Worm (Caenorhabditis elegans): ENCODE results near the gene ZC250.2.
A peak's percentile ranks its signal among the peaks of the same experiment; 100 is the strongest.
"Not testable (repeated sequence)": the region's sequence is repeated elsewhere in the genome, so short reads cannot be mapped to it uniquely, and the experiment has no call there.

The ZC250.2 gene

DNA sequence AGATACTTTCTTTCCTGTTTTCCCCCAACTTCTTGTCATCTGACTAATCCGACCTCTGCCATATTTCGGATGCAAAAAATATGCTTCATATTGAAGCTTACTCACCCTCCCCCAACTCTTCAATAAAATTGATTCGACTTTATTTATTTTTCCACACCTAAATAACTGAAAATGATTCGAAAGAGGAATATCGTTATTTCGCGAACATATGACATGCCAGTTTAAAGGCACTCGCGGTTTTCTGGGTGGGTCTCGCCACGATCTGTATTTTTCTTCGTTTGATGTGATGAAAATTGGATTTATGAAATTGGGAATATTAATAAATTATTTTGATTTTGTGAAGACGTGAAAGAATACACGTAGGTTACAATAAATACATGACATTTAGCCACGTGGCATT lies 20.5 kb upstream of the ZC250.2 start, which contains the start of gene F44E7.3 (continued):
- TF ChIP-seq hlh-11 (tag; optimal IDR thresholded peaks at IDR 0.05) (peak; percentile 2), hlh-30 (tag; optimal IDR thresholded peaks at IDR 0.05; ENCODE audit: insufficient read depth) (no peak), pqm-1 (tag; optimal IDR thresholded peaks at IDR 0.05) (no peak), zip-2 (tag; optimal IDR thresholded peaks at IDR 0.05) (no peak), daf-8 (GFP tag; IDR thresholded peaks at IDR 0.05) (no peak), arid-1 (GFP tag; conservative IDR thresholded peaks at IDR 0.05) (no peak), zfp-2 (tag; optimal IDR thresholded peaks at IDR 0.05) (no peak), mxl-3 (GFP tag; optimal IDR thresholded peaks at IDR 0.05) (no peak), nhr-76 (tag; optimal IDR thresholded peaks at IDR 0.05) (no peak), zip-11 (GFP tag; IDR thresholded peaks at IDR 0.05) (no peak), lir-3 (tag; optimal IDR thresholded peaks at IDR 0.05) (no peak), Y5F2A.4 (GFP tag; optimal IDR thresholded peaks at IDR 0.05) (no peak), snpc-1.2 (GFP tag; IDR thresholded peaks at IDR 0.05) (no peak)

DNA sequence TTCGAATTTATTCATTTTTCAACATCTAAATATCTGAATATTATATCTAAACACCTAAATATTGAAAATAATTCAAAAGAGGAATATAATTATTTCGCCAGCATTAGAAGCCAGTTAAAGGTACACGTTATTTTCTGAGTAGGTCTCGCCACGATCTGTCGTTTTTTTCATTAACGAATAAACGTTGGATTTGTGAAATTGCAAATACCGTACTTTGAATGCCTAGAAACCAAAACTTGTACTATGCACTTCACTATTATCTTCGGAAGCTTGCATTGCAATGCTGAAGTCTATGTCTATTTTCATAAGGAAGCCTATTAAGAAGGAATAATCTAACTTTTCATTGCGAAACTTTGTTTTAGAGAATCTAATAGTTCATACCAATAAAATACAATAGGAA lies 19.6 kb upstream of the ZC250.2 start:
- TF ChIP-seq lin-13 (GFP tag; optimal IDR thresholded peaks at IDR 0.05) (no peak), daf-8 (GFP tag; IDR thresholded peaks at IDR 0.05) (no peak), rbr-2 (tag; optimal IDR thresholded peaks at IDR 0.05) (no peak), F26F4.8 (GFP tag; conservative IDR thresholded peaks at IDR 0.05) (no peak), duxl-1 (tag; optimal IDR thresholded peaks at IDR 0.05; ENCODE audit: poor library complexity) (no peak), pqm-1 (tag; optimal IDR thresholded peaks at IDR 0.05) (no peak), spr-3 (GFP tag; optimal IDR thresholded peaks at IDR 0.05) (no peak), vab-7 (GFP tag; IDR thresholded peaks at IDR 0.05) (no peak), hlh-30 (tag; optimal IDR thresholded peaks at IDR 0.05; ENCODE audit: insufficient read depth) (no peak), tra-1 (GFP tag; IDR thresholded peaks at IDR 0.05) (no peak), ZK337.2 (GFP tag; IDR thresholded peaks at IDR 0.05) (no peak), ZK546.5 (tag; optimal IDR thresholded peaks at IDR 0.05) (no peak), lim-7 (GFP tag; IDR thresholded peaks at IDR 0.05) (no peak), ceh-28 (tag; optimal IDR thresholded peaks at IDR 0.05) (no peak), T26A8.4 (GFP tag; IDR thresholded peaks at IDR 0.05) (no peak), ceh-82 (tag; optimal IDR thresholded peaks at IDR 0.05) (no peak), dmd-9 (GFP tag; IDR thresholded peaks at IDR 0.05) (no peak), unc-39 (tag; optimal IDR thresholded peaks at IDR 0.05) (no peak)

DNA sequence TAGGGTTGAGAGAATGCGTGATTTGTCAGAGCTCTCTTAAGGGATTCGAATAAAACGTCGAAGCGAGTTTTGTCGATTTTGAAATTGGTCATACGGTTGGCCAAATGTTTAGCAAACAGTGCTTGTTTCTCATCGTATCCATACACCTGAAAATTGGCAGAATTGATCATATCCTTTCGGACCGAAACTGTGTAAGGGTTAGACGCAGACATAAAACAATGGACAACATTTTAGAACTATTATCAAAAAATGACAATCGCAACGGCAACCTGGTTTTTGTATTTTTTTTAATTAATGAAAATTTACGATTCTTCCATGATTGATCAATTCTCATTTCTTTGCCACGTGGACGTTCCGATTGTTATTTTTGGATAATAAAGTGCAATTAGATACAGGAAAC lies 18.0 kb upstream of the ZC250.2 start:
- TF ChIP-seq saeg-2 (GFP tag; IDR thresholded peaks at IDR 0.05), result no peak
- no peak for TF ChIP-seq spr-1 (tag; optimal IDR thresholded peaks at IDR 0.05)
- no peak for TF ChIP-seq aha-1 (tag)
- no peak for TF ChIP-seq nhr-102 (tag; optimal IDR thresholded peaks at IDR 0.05)
- TF ChIP-seq ztf-7 (tag; optimal IDR thresholded peaks at IDR 0.05), result no peak
- TF ChIP-seq tra-1 (GFP tag; IDR thresholded peaks at IDR 0.05), result no peak
- no peak for TF ChIP-seq nhr-11 (tag; optimal IDR thresholded peaks at IDR 0.05)
- no peak for TF ChIP-seq arid-1 (GFP tag; conservative IDR thresholded peaks at IDR 0.05)
- no peak for TF ChIP-seq nhr-28 (tag; optimal IDR thresholded peaks at IDR 0.05)
- TF ChIP-seq snpc-1.2 (GFP tag; IDR thresholded peaks at IDR 0.05), result no peak
- TF ChIP-seq mes-2 (tag; optimal IDR thresholded peaks at IDR 0.05; ENCODE audit: poor library complexity, severe bottlenecking), result no peak

DNA sequence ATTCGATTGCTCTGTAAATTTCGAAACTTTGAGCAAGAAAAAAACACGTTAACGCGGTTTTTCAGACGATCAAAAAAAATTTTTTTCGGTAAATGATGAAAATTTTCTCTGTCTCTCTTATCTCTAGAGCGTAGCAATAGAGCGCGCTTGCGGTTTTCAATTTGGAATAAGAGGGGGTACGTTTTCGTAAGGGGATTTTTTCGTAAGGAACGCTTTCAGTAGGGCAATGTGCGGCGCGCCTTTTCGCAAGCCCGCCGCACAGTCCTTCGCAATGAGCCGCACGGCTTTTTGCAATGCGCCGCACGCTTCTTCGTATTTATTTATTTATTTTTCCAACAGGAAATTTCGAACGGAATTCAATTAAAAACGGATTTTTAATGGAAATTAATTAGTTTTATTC lies 15.2 kb upstream of the ZC250.2 start, which contains the start of gene F44E7.4:
TSS of gene F44E7.4 (minus strand) at position 13 of the 400 bp plus-strand sequence.
- peak; percentile 96 for TF ChIP-seq vab-7 (GFP tag; IDR thresholded peaks at IDR 0.05)
- TF ChIP-seq mep-1 (tag; optimal IDR thresholded peaks at IDR 0.05), result peak; percentile 62
- 0 out of 2 replicates have a peak, but pooled peaks have one; percentile 36 for TF ChIP-seq F44E2.7 (GFP tag; IDR thresholded peaks at IDR 0.05)
- peak; percentile 80; the same call in 1 of the 2 replicates for TF ChIP-seq Y105C5A.15 (GFP tag; IDR thresholded peaks at IDR 0.05)
- peak; percentile 25 for TF ChIP-seq nhr-6 (tag; optimal IDR thresholded peaks at IDR 0.05)
- peak; percentile 92 for TF ChIP-seq ceh-44 (GFP tag; IDR thresholded peaks at IDR 0.05)
- peak; percentile 85 for TF ChIP-seq ctbp-1 (GFP tag; IDR thresholded peaks at IDR 0.05)
- peak; percentile 95 for TF ChIP-seq T26A8.4 (GFP tag; IDR thresholded peaks at IDR 0.05)
- TF ChIP-seq mxl-2 (GFP tag; conservative IDR thresholded peaks at IDR 0.05), result peak; percentile 74
- TF ChIP-seq daf-16 (GFP tag; optimal IDR thresholded peaks at IDR 0.05), result not testable (repeated sequence)
- peak; percentile 6 for TF ChIP-seq daf-16 (tag; optimal IDR thresholded peaks at IDR 0.05)
- peak; percentile 89 for TF ChIP-seq dmd-9 (GFP tag; IDR thresholded peaks at IDR 0.05)
- TF ChIP-seq lin-13 (GFP tag; optimal IDR thresholded peaks at IDR 0.05), result peak; percentile 17
- TF ChIP-seq snpc-1.2 (GFP tag; IDR thresholded peaks at IDR 0.05), result peak; percentile 90
- peak; percentile 98 for TF ChIP-seq lin-38 (GFP tag; IDR thresholded peaks at IDR 0.05)
- TF ChIP-seq hlh-30 (tag; optimal IDR thresholded peaks at IDR 0.05; ENCODE audit: insufficient read depth), result peak; percentile 28
- TF ChIP-seq zfp-3 (GFP tag; conservative IDR thresholded peaks at IDR 0.05), result peak; percentile 76; the same call in 1 of the 2 replicates
- TF ChIP-seq hlh-11 (tag; optimal IDR thresholded peaks at IDR 0.05), result peak; percentile 32
